5 worm cellular contexts compared by ENCODE assay signal in the genomic region with DNA sequence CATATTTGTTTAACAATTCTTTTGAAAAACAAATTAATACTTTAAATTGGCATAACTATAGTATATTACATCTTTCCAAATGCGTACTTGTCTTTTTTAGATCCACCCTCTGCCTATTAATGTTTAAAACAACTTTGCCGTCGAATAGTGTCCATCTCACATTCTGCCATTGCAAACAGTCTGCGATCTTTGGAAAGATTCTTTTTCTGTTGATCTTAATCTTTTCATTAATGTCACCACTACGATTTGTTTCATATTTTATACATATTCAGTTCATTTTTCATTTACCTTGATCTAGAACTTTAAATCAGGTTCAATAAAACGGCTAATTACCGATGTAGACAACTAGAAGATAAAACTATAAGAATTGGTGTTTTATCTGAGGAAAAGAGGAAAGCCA.
TF ChIP-seq lines count a peak whose summit lies in the region.

No protein-coding gene starts in this region.

TF ChIP-seq in whole organism, L1 larva, 84 proteins besides CTCF, POLR2A, EP300 and RAD21:
- TF ChIP-seq nhr-85 (tag; lab: Kevin White, UChicago) (peak; percentile 16), aly-2 (tag; optimal IDR thresholded peaks at IDR 0.05; lab: Kevin White, UChicago) (no peak), sox-4 (tag; optimal IDR thresholded peaks at IDR 0.05; lab: Kevin White, UChicago) (no peak), ztf-11 (tag; optimal IDR thresholded peaks at IDR 0.05; lab: Kevin White, UChicago) (no peak), blmp-1 (tag; optimal IDR thresholded peaks at IDR 0.05; lab: Kevin White, UChicago) (no peak), C16A3.4 (tag; optimal IDR thresholded peaks at IDR 0.05; lab: Kevin White, UChicago) (no peak)

TF ChIP-seq in whole organism, L2 larva, 48 proteins besides CTCF, POLR2A, EP300 and RAD21:
- TF ChIP-seq fos-1 (tag; optimal IDR thresholded peaks at IDR 0.05; lab: Kevin White, UChicago) = no peak
- no peak for TF ChIP-seq nhr-10 (tag; optimal IDR thresholded peaks at IDR 0.05; lab: Kevin White, UChicago)
- TF ChIP-seq sma-9 (GFP tag; optimal IDR thresholded peaks at IDR 0.05; lab: Kevin White, UChicago) = no peak
- TF ChIP-seq sma-9 (tag; optimal IDR thresholded peaks at IDR 0.05; lab: Kevin White, UChicago) = no peak
- TF ChIP-seq ztf-4 (tag; optimal IDR thresholded peaks at IDR 0.05; lab: Kevin White, UChicago) = no peak
- TF ChIP-seq elt-3 (tag; optimal IDR thresholded peaks at IDR 0.05; lab: Kevin White, UChicago) = no peak
- no peak for TF ChIP-seq nhr-237 (tag; optimal IDR thresholded peaks at IDR 0.05; lab: Kevin White, UChicago)
- TF ChIP-seq nhr-25 (tag; optimal IDR thresholded peaks at IDR 0.05; lab: Kevin White, UChicago) = peak; percentile 48
- TF ChIP-seq ceh-16 (tag; optimal IDR thresholded peaks at IDR 0.05; lab: Kevin White, UChicago) = no peak
- no peak for TF ChIP-seq ZK546.5 (tag; optimal IDR thresholded peaks at IDR 0.05; lab: Kevin White, UChicago)

TF ChIP-seq in whole organism, L3 larva, 47 proteins besides CTCF, POLR2A, EP300 and RAD21:
- no peak for TF ChIP-seq elt-3 (tag; optimal IDR thresholded peaks at IDR 0.05; lab: Kevin White, UChicago)
- TF ChIP-seq jun-1 (tag; optimal IDR thresholded peaks at IDR 0.05; lab: Kevin White, UChicago) = no peak
- TF ChIP-seq nhr-25 (tag; optimal IDR thresholded peaks at IDR 0.05; lab: Kevin White, UChicago) = no peak
- peak; percentile 93 for TF ChIP-seq elt-1 (tag; optimal IDR thresholded peaks at IDR 0.05; lab: Kevin White, UChicago)
- TF ChIP-seq hmg-11 (tag; optimal IDR thresholded peaks at IDR 0.05; lab: Kevin White, UChicago) = no peak
- no peak for TF ChIP-seq nhr-43 (tag; optimal IDR thresholded peaks at IDR 0.05; lab: Kevin White, UChicago; ENCODE audit: poor library complexity, severe bottlenecking)

TF ChIP-seq in whole organism, L4 larva, 104 proteins besides CTCF, POLR2A, EP300 and RAD21:
- TF ChIP-seq ceh-62 (tag; optimal IDR thresholded peaks at IDR 0.05; lab: Kevin White, UChicago) = no peak
- TF ChIP-seq sdz-12 (GFP tag; optimal IDR thresholded peaks at IDR 0.05; lab: Kevin White, UChicago) = no peak
- peak; percentile 42 for TF ChIP-seq aha-1 (tag; lab: Kevin White, UChicago)

TF ChIP-seq in whole organism, mixed stage, embryonic, 35 proteins besides CTCF, POLR2A, EP300 and RAD21:
- TF ChIP-seq elt-1 (tag; optimal IDR thresholded peaks at IDR 0.05; lab: Kevin White, UChicago; ENCODE audit: borderline replicate concordance, insufficient read depth) (peak; percentile 39), pha-4 (tag; optimal IDR thresholded peaks at IDR 0.05; lab: Kevin White, UChicago) (no peak), nhr-237 (tag; optimal IDR thresholded peaks at IDR 0.05; lab: Kevin White, UChicago) (no peak)
